Fruit fly (Drosophila melanogaster): Measurements from ENCODE around the gene CG14963.

Gene CG14963

dm6 chr3L:3159309-3160194, 12.8 kb downstream of the CG14963 start, which contains the start of the genes ND-30 and CG15812 (continued):
- no peak for TF ChIP-seq chm (GFP tag; IDR thresholded peaks at IDR 0.05)
- TF ChIP-seq CG15514 (GFP tag; optimal IDR thresholded peaks at IDR 0.05) = peak; percentile 11
- TF ChIP-seq stwl (tag; optimal IDR thresholded peaks at IDR 0.05) = peak; percentile 46
- no peak for TF ChIP-seq gcm (GFP tag; optimal IDR thresholded peaks at IDR 0.05)
- TF ChIP-seq Hr78 (GFP tag; optimal IDR thresholded peaks at IDR 0.05) = no peak
- peak; percentile 20 for TF ChIP-seq BEAF-32 (GFP tag; optimal IDR thresholded peaks at IDR 0.05)
- TF ChIP-seq Fer1 (GFP tag; optimal IDR thresholded peaks at IDR 0.05) = no peak
- TF ChIP-seq NC2α (GFP tag; optimal IDR thresholded peaks at IDR 0.05) = no peak
- no peak for TF ChIP-seq fd102C (GFP tag; optimal IDR thresholded peaks at IDR 0.05)
- TF ChIP-seq CkIIα-i1 (GFP tag; IDR thresholded peaks at IDR 0.05) = no peak
- no peak for TF ChIP-seq yki (optimal IDR thresholded peaks at IDR 0.05)
- TF ChIP-seq Elba2 (GFP tag; optimal IDR thresholded peaks at IDR 0.05) = peak; percentile 95
- peak; percentile 60 for TF ChIP-seq Ets65A (GFP tag)
- TF ChIP-seq NK7.1 (GFP tag; optimal IDR thresholded peaks at IDR 0.05) = no peak
- peak; percentile 10 for TF ChIP-seq Ssrp (tag; optimal IDR thresholded peaks at IDR 0.05)
- no peak for TF ChIP-seq Sox102F (GFP tag; optimal IDR thresholded peaks at IDR 0.05)
- TF ChIP-seq CG33557 (GFP tag; optimal IDR thresholded peaks at IDR 0.05) = no peak
- TF ChIP-seq vfl (GFP tag; optimal IDR thresholded peaks at IDR 0.05) = no peak
- 0 out of 4 replicates have a peak, but pooled peaks have one; percentile 14 for TF ChIP-seq Dll (GFP tag; IDR thresholded peaks at IDR 0.05; ENCODE audit: partially characterized antibody)
- peak; percentile 35 for TF ChIP-seq trem (tag; optimal IDR thresholded peaks at IDR 0.05)
- TF ChIP-seq az2 (GFP tag; optimal IDR thresholded peaks at IDR 0.05) = peak; percentile 25
- TF ChIP-seq Lpt (GFP tag; optimal IDR thresholded peaks at IDR 0.05) = no peak
- TF ChIP-seq seq (GFP tag; IDR thresholded peaks at IDR 0.05) = 0 out of 2 replicates have a peak, but pooled peaks have one; percentile 23
- peak in 1 of 3 experiments; percentile 51 for TF ChIP-seq lola (GFP tag; optimal IDR thresholded peaks at IDR 0.05)
- no peak for TF ChIP-seq CG1529 (GFP tag; optimal IDR thresholded peaks at IDR 0.05)
- no peak for TF ChIP-seq CG12744 (GFP tag; optimal IDR thresholded peaks at IDR 0.05)
- no peak for TF ChIP-seq CG10543 (GFP tag; optimal IDR thresholded peaks at IDR 0.05)
- TF ChIP-seq Side (GFP tag; optimal IDR thresholded peaks at IDR 0.05) = no peak
- no peak for TF ChIP-seq gt (GFP tag; IDR thresholded peaks at IDR 0.05)
- peak; percentile 19 for TF ChIP-seq Chrac-16 (GFP tag; optimal IDR thresholded peaks at IDR 0.05)
- TF ChIP-seq CG12104 (GFP tag; optimal IDR thresholded peaks at IDR 0.05) = peak; percentile 14
- peak; percentile 92 for TF ChIP-seq MESR4 (GFP tag; optimal IDR thresholded peaks at IDR 0.05)
- TF ChIP-seq YL-1 (GFP tag; optimal IDR thresholded peaks at IDR 0.05) = peak; percentile 41
- TF ChIP-seq ac (GFP tag; optimal IDR thresholded peaks at IDR 0.05) = no peak
- no peak for TF ChIP-seq mirr (GFP tag; optimal IDR thresholded peaks at IDR 0.05)
- no peak for TF ChIP-seq CG7987 (GFP tag; optimal IDR thresholded peaks at IDR 0.05)
- peak; percentile 58 for TF ChIP-seq CG12391 (tag; optimal IDR thresholded peaks at IDR 0.05)
- TF ChIP-seq dpn (GFP tag; optimal IDR thresholded peaks at IDR 0.05) = peak in 1 of 2 experiments; percentile 1
- peak; percentile 92 for TF ChIP-seq CG30020 (tag; optimal IDR thresholded peaks at IDR 0.05)
- TF ChIP-seq CG42726 (GFP tag; IDR thresholded peaks at IDR 0.05; ENCODE audit: partially characterized antibody) = no peak
- TF ChIP-seq stc (GFP tag; IDR thresholded peaks at IDR 0.05) = no peak
- no peak for TF ChIP-seq CG5953 (GFP tag; IDR thresholded peaks at IDR 0.05)
